Worm (Caenorhabditis elegans): Measurements from ENCODE around the gene algn-11.

DNA sequence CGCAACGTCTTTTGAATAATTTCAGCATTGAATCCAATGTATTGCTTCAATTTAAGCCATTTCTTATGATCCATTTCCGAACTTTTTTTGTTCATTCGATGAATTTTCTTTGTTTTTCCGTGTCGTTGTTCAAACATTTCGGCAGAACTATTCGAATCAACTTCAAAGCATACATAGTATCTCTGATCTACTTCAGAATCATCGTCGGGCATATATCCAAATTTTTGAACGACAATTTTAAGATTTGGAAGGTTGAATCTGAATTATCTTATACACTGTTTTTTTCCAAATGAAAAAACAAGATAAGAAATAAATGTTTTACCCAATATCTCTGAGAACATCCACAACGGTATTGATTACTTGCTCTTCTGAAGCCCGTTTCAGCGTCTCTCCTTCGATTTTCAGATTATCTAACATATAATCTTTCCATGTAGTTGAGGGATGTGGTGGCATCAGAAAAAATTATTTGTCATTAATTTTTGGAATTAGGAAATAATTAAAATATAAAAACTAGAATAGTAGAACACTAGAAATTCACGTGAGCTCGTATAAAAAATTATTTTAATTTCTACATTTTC is 38.9 kb upstream of the algn-11 start, which contains the start of gene lab-2:
- TF ChIP-seq ama-1 (optimal IDR thresholded peaks at IDR 0.05) (no peak), npax-4 (tag; optimal IDR thresholded peaks at IDR 0.05) (no peak), pqm-1 (tag; optimal IDR thresholded peaks at IDR 0.05) (no peak), pha-4 (tag; optimal IDR thresholded peaks at IDR 0.05) (no peak), odd-2 (tag; optimal IDR thresholded peaks at IDR 0.05) (no peak), nfya-1 (tag; optimal IDR thresholded peaks at IDR 0.05) (no peak), pros-1 (tag; optimal IDR thresholded peaks at IDR 0.05) (no peak)
